Worm (Caenorhabditis elegans) whole organism, L4 larva: Measurements from ENCODE around the gene Y38F2AR.12.

Experiments
- D1046.2 ChIP-seq: fragments of 200-800 bp; sonication (Bioruptor generic); IDR thresholded peaks from 2 replicates; pipeline ENCODE4 v1.3.6; 2022; ENCODE audit warnings: missing genetic modification characterization, missing compliant biosample characterization
- F10B5.3 ChIP-seq: sonication (generic microtip); optimal IDR thresholded peaks from 2 replicates; lab custom pipeline; 2016; ENCODE audit warnings: mild to moderate bottlenecking, missing genetic modification characterization, missing compliant biosample characterization
- R02D3.7 ChIP-seq: fragments of 150-350 bp; sonication (generic microtip); optimal IDR thresholded peaks from 3 replicates; lab custom pipeline; 2014; ENCODE audit warnings: missing biosample characterization, missing genetic modification characterization
- Y5F2A.4 ChIP-seq: fragments of 200-800 bp; sonication (Bioruptor generic); optimal IDR thresholded peaks from 2 replicates; lab custom pipeline; 2018; ENCODE audit warnings: mild to moderate bottlenecking, missing genetic modification characterization, missing compliant biosample characterization
- Y75B8A.6 ChIP-seq: fragments of 200-800 bp; sonication (Bioruptor generic); IDR thresholded peaks from 2 replicates; pipeline ENCODE4 v1.3.6; 2022; ENCODE audit warnings: missing genetic modification reagents, missing genetic modification characterization, missing compliant biosample characterization
- aha-1 ChIP-seq: fragments of 150-350 bp; peaks from one replicate; lab custom pipeline; 2014; ENCODE audit warnings: missing biosample characterization, missing genetic modification characterization
- aly-2 ChIP-seq: sonication (generic microtip); optimal IDR thresholded peaks from 2 replicates; lab custom pipeline; 2018; ENCODE audit warnings: missing biosample characterization, missing genetic modification characterization
- ceh-28 ChIP-seq: fragments of 150-350 bp; optimal IDR thresholded peaks from 2 replicates; lab custom pipeline; 2014; ENCODE audit warnings: missing biosample characterization, missing genetic modification reagents, missing genetic modification characterization
- ces-1 ChIP-seq: fragments of 150-350 bp; sonication (generic microtip); optimal IDR thresholded peaks from 4 replicates; lab custom pipeline; 2014; ENCODE audit warnings: missing biosample characterization, missing genetic modification reagents, missing genetic modification characterization
- ctbp-1 ChIP-seq: fragments of 200-800 bp; sonication (Bioruptor generic); IDR thresholded peaks from 2 replicates; pipeline ENCODE4 v1.3.6; 2022; ENCODE audit warnings: missing genetic modification reagents, missing genetic modification characterization, missing compliant biosample characterization
- dmd-8 ChIP-seq: fragments of 200-800 bp; sonication (Bioruptor generic); IDR thresholded peaks from 2 replicates; pipeline ENCODE4 v1.3.6; 2022; ENCODE audit warnings: missing genetic modification characterization, missing compliant biosample characterization
- dpl-1 ChIP-seq: fragments of 150-350 bp; optimal IDR thresholded peaks from 2 replicates; lab custom pipeline; 2014; ENCODE audit warnings: missing biosample characterization, missing genetic modification reagents, missing genetic modification characterization
- fos-1 ChIP-seq: fragments of 150-350 bp; optimal IDR thresholded peaks from 2 replicates; lab custom pipeline; 2014; ENCODE audit warnings: missing biosample characterization, missing genetic modification characterization
- hlh-11 ChIP-seq: fragments of 200-800 bp; sonication (Bioruptor generic); optimal IDR thresholded peaks from 2 replicates; lab custom pipeline; 2018; ENCODE audit warnings: mild to moderate bottlenecking, missing genetic modification characterization, missing compliant biosample characterization
- jun-1 ChIP-seq: fragments of 150-350 bp; optimal IDR thresholded peaks from 2 replicates; lab custom pipeline; 2014; ENCODE audit warnings: missing biosample characterization, missing genetic modification reagents, missing genetic modification characterization
- lim-7 ChIP-seq: fragments of 200-800 bp; sonication (Bioruptor generic); IDR thresholded peaks from 2 replicates; pipeline ENCODE4 v1.3.6; 2022; ENCODE audit warnings: missing genetic modification characterization, missing compliant biosample characterization
- lin-38 ChIP-seq: fragments of 200-800 bp; sonication (Bioruptor generic); IDR thresholded peaks from 2 replicates; pipeline ENCODE4 v1.3.6; 2022; ENCODE audit warnings: missing genetic modification reagents, missing genetic modification characterization, missing compliant biosample characterization
- lir-3 ChIP-seq: sonication (generic microtip); optimal IDR thresholded peaks from 2 replicates; lab custom pipeline; 2016; ENCODE audit warnings: mild to moderate bottlenecking, missing genetic modification characterization, missing compliant biosample characterization
- mep-1 ChIP-seq: fragments of 150-350 bp; sonication (generic microtip); optimal IDR thresholded peaks from 3 replicates; lab custom pipeline; 2014; ENCODE audit warnings: missing biosample characterization, missing genetic modification characterization
- mes-2 ChIP-seq: sonication (generic microtip); optimal IDR thresholded peaks from 2 replicates; lab custom pipeline; 2016; ENCODE audit warnings: missing genotype, mild to moderate bottlenecking, missing genetic modification characterization, missing compliant biosample characterization; ENCODE audit not compliant: poor library complexity, severe bottlenecking
- nhr-10 ChIP-seq: fragments of 150-350 bp; optimal IDR thresholded peaks from 2 replicates; lab custom pipeline; 2014; ENCODE audit warnings: missing biosample characterization, missing genetic modification characterization
- nhr-6 ChIP-seq: fragments of 150-350 bp; optimal IDR thresholded peaks from 2 replicates; lab custom pipeline; 2014; ENCODE audit warnings: missing biosample characterization, missing genetic modification characterization
- rbr-2 ChIP-seq: sonication (generic microtip); optimal IDR thresholded peaks from 2 replicates; lab custom pipeline; 2016; ENCODE audit warnings: missing genotype, missing genetic modification characterization, missing compliant biosample characterization
- saeg-2 ChIP-seq: fragments of 200-800 bp; sonication (Bioruptor generic); IDR thresholded peaks from 2 replicates; pipeline ENCODE4 v1.3.6; 2022; ENCODE audit warnings: missing genetic modification reagents, missing genetic modification characterization, missing compliant biosample characterization
- set-16 ChIP-seq: fragments of 200-800 bp; sonication (Bioruptor generic); IDR thresholded peaks from 2 replicates; pipeline ENCODE4 v1.3.6; 2022; ENCODE audit warnings: missing genetic modification reagents, missing genetic modification characterization, missing compliant biosample characterization
- spr-1 ChIP-seq: sonication (generic microtip); optimal IDR thresholded peaks from 2 replicates; lab custom pipeline; 2016; ENCODE audit warnings: mild to moderate bottlenecking, missing genetic modification characterization, missing compliant biosample characterization
- tag-97 ChIP-seq: fragments of 200-800 bp; sonication (Bioruptor generic); IDR thresholded peaks from 2 replicates; pipeline ENCODE4 v1.3.6; 2022; ENCODE audit warnings: missing genetic modification characterization, missing compliant biosample characterization
- tra-1 ChIP-seq: fragments of 200-800 bp; sonication (Bioruptor generic); IDR thresholded peaks from 2 replicates; pipeline ENCODE4 v1.3.6; 2022; ENCODE audit warnings: missing genetic modification reagents, missing genetic modification characterization, missing compliant biosample characterization
- zip-11 ChIP-seq: fragments of 200-800 bp; sonication (Bioruptor generic); IDR thresholded peaks from 2 replicates; pipeline ENCODE4 v1.3.6; 2022; ENCODE audit warnings: missing genetic modification characterization, missing compliant biosample characterization

Y38F2AR.12 gene

ce11 chrIV:2408437-2408836 lies 3.8 kb downstream of the Y38F2AR.12 start (continued):
- TF ChIP-seq ces-1 (GFP tag; lab: Kevin White, UChicago) (peak; percentile 8), Y75B8A.6 (GFP tag; lab: Robert Waterston, UW) (peak; percentile 71; the same call in 1 of the 2 replicates), Y5F2A.4 (GFP tag; lab: Kevin White, UChicago) (peak; percentile 82), set-16 (GFP tag; lab: Robert Waterston, UW) (peak; percentile 78), F10B5.3 (tag; lab: Kevin White, UChicago) (peak; percentile 59), ctbp-1 (GFP tag; lab: Robert Waterston, UW) (peak; percentile 94), rbr-2 (tag; lab: Kevin White, UChicago) (peak; percentile 83)

- peak; percentile 92 for TF ChIP-seq aha-1
- TF ChIP-seq aly-2 (tag; lab: Kevin White, UChicago), result no peak
These were observed 4.5 kb downstream of the Y38F2AR.12 start for ce11 chrIV:2407704-2408103.

- TF ChIP-seq D1046.2 (no peak), dmd-8 (GFP tag; lab: Robert Waterston, UW) (no peak), tra-1 (GFP tag; lab: Robert Waterston, UW) (no peak), ces-1 (GFP tag; lab: Kevin White, UChicago) (no peak), fos-1 (no peak), mes-2 (tag; lab: Kevin White, UChicago) (no peak), zip-11 (no peak), nhr-10 (tag; lab: Kevin White, UChicago) (no peak), dpl-1 (GFP tag; lab: Kevin White, UChicago) (no peak), tag-97 (no peak), nhr-6 (no peak), lin-38 (GFP tag; lab: Robert Waterston, UW) (no peak), R02D3.7 (tag; lab: Kevin White, UChicago) (no peak), jun-1 (no peak), spr-1 (tag; lab: Kevin White, UChicago) (no peak)
These were observed 8.8 kb downstream of the Y38F2AR.12 start for ce11 chrIV:2403374-2403773.

- TF ChIP-seq nhr-6 (no peak), ceh-28 (tag; lab: Kevin White, UChicago) (peak; percentile 71)
These were observed 11.6 kb downstream of the Y38F2AR.12 start for ce11 chrIV:2400651-2401050.

- peak; percentile 43 for TF ChIP-seq ceh-28 (tag; lab: Kevin White, UChicago)
- no peak for TF ChIP-seq mep-1 (tag; lab: Kevin White, UChicago)
These were observed 12.8 kb downstream of the Y38F2AR.12 start, which contains the start of gene Y38F2AR.10 for ce11 chrIV:2399420-2399819. Gene Y38F2AR.10, minus strand, starts transcription at chrIV:2399520.

ce11 chrIV:2398317-2398716 lies 13.9 kb downstream of the Y38F2AR.12 start:
- TF ChIP-seq saeg-2 (GFP tag; lab: Robert Waterston, UW), result 0 out of 2 replicates have a peak, but pooled peaks have one; percentile 28
- TF ChIP-seq lim-7 (GFP tag; lab: Robert Waterston, UW), result 0 out of 2 replicates have a peak, but pooled peaks have one; percentile 3
- no peak for TF ChIP-seq hlh-11 (tag; lab: Kevin White, UChicago)
- no peak for TF ChIP-seq lir-3 (tag; lab: Kevin White, UChicago)
- TF ChIP-seq dmd-8 (GFP tag; lab: Robert Waterston, UW), result 0 out of 2 replicates have a peak, but pooled peaks have one; percentile 53
- peak; percentile 90 for TF ChIP-seq set-16 (GFP tag; lab: Robert Waterston, UW)
- 0 out of 2 replicates have a peak, but pooled peaks have one; percentile 15 for TF ChIP-seq lin-38 (GFP tag; lab: Robert Waterston, UW)
- TF ChIP-seq, all 104 proteins: peak for 5

ce11 chrIV:2397145-2397544 lies 15.1 kb downstream of the Y38F2AR.12 start:
- peak; percentile 69 for TF ChIP-seq set-16 (GFP tag; lab: Robert Waterston, UW)
- TF ChIP-seq lin-38 (GFP tag; lab: Robert Waterston, UW), result peak; percentile 39; the same call in 1 of the 2 replicates
